Fruit fly (Drosophila melanogaster): ENCODE results near the gene mus81.

The mus81 gene

DNA sequence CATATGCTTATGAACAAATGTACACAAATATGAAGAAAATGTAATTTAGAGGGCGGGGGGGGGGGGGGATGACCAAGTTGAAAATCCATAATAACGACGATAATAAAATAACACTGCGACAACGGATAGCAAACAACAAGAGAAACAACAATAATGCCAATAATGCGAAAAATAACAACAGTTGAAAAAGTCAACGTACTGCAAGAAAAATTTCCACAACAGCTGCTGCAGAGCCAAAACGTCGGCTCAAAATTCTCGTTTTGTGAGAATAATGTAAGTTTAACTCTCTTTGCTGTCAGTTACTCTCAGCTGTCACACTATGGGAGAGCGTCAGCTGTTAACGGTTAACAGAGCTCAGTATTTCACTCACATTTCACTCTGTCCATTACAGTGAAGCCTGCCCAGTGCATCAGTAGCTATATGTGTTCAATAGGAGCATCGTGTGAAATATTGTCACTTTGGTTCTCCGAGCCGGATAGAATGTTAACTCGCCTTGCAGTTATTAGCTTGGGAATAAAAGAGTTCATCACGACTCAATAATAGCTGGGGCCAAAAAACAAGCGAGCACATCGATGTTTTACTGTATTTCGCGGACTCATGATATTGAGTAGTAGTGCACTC is 40.0 kb upstream of the mus81 start (continued):
- TF ChIP-seq inv (GFP tag; IDR thresholded peaks at IDR 0.05; ENCODE audit: partially characterized antibody) (no peak), CG10959 (GFP tag; IDR thresholded peaks at IDR 0.05) (peak; percentile 48), stc (GFP tag; IDR thresholded peaks at IDR 0.05) (peak; percentile 74), lmd (GFP tag; IDR thresholded peaks at IDR 0.05) (peak; percentile 81), CG2199 (GFP tag; IDR thresholded peaks at IDR 0.05) (0 out of 3 replicates have a peak, but pooled peaks have one; percentile 27), bigmax (GFP tag; optimal IDR thresholded peaks at IDR 0.05) (no peak), Spps (tag; optimal IDR thresholded peaks at IDR 0.05) (peak; percentile 11), salm (tag; optimal IDR thresholded peaks at IDR 0.05) (peak; percentile 53), TFAM (GFP tag; optimal IDR thresholded peaks at IDR 0.05) (no peak), CG6689 (GFP tag; IDR thresholded peaks at IDR 0.05) (peak; percentile 84), CG3995 (GFP tag; optimal IDR thresholded peaks at IDR 0.05) (peak; percentile 11), CG30431 (GFP tag; optimal IDR thresholded peaks at IDR 0.05) (peak; percentile 67), CG11695 (GFP tag; IDR thresholded peaks at IDR 0.05) (peak; percentile 83), CG8478 (optimal IDR thresholded peaks at IDR 0.05) (no peak), CG4707 (GFP tag; optimal IDR thresholded peaks at IDR 0.05) (peak; percentile 54), kay (GFP tag; optimal IDR thresholded peaks at IDR 0.05) (peak; percentile 43), CG34376 (GFP tag; optimal IDR thresholded peaks at IDR 0.05) (peak; percentile 21), Hr3 (GFP tag; optimal IDR thresholded peaks at IDR 0.05) (peak; percentile 72), hth (optimal IDR thresholded peaks at IDR 0.05) (no peak), CG12769 (tag; optimal IDR thresholded peaks at IDR 0.05) (peak; percentile 90), CG9727 (GFP tag; optimal IDR thresholded peaks at IDR 0.05) (peak; percentile 59), CG34224 (GFP tag; IDR thresholded peaks at IDR 0.05; ENCODE audit: partially characterized antibody) (no peak), Fer1 (GFP tag; optimal IDR thresholded peaks at IDR 0.05) (peak; percentile 85), cwo (GFP tag; optimal IDR thresholded peaks at IDR 0.05) (peak; percentile 69), dpn (GFP tag; optimal IDR thresholded peaks at IDR 0.05) (peak; percentile 75 to 91), btn (GFP tag; optimal IDR thresholded peaks at IDR 0.05) (peak; percentile 56), prd (optimal IDR thresholded peaks at IDR 0.05) (no peak), prd (GFP tag; IDR thresholded peaks at IDR 0.05) (peak; percentile 86), CG9215 (GFP tag; IDR thresholded peaks at IDR 0.05) (peak; percentile 59), fd3F (GFP tag; optimal IDR thresholded peaks at IDR 0.05) (peak; percentile 72), CG16813 (GFP tag; IDR thresholded peaks at IDR 0.05; ENCODE audit: partially characterized antibody) (no peak), NC2β (GFP tag; optimal IDR thresholded peaks at IDR 0.05) (peak; percentile 61), CG9797 (GFP tag; optimal IDR thresholded peaks at IDR 0.05) (no peak), CG12071 (GFP tag; optimal IDR thresholded peaks at IDR 0.05) (peak; percentile 88), Side (GFP tag; optimal IDR thresholded peaks at IDR 0.05) (peak; percentile 86), tna (GFP tag; IDR thresholded peaks at IDR 0.05; ENCODE audit: partially characterized antibody) (no peak), CG8359 (GFP tag; optimal IDR thresholded peaks at IDR 0.05; ENCODE audit: borderline replicate concordance) (no peak), en (GFP tag; optimal IDR thresholded peaks at IDR 0.05) (peak; percentile 66), CrebB (tag; optimal IDR thresholded peaks at IDR 0.05) (peak; percentile 81), Atf3 (GFP tag; optimal IDR thresholded peaks at IDR 0.05) (peak; percentile 60), hbn (GFP tag; IDR thresholded peaks at IDR 0.05; ENCODE audit: partially characterized antibody) (no peak), CG16815 (GFP tag; optimal IDR thresholded peaks at IDR 0.05) (peak; percentile 60), CG13624 (GFP tag; optimal IDR thresholded peaks at IDR 0.05) (peak; percentile 68), BtbVII (GFP tag; optimal IDR thresholded peaks at IDR 0.05) (peak; percentile 61), Kr (GFP tag; optimal IDR thresholded peaks at IDR 0.05) (no peak), ham (GFP tag; IDR thresholded peaks at IDR 0.05) (no peak), Nf-YB (GFP tag; optimal IDR thresholded peaks at IDR 0.05) (peak; percentile 42), CG33213 (GFP tag; optimal IDR thresholded peaks at IDR 0.05) (peak; percentile 36), p53 (GFP tag; optimal IDR thresholded peaks at IDR 0.05) (peak; percentile 38), lbe (GFP tag; optimal IDR thresholded peaks at IDR 0.05) (peak; percentile 86), sim (GFP tag; IDR thresholded peaks at IDR 0.05) (0 out of 2 replicates have a peak, but pooled peaks have one; percentile 34)
